Fruit fly (Drosophila melanogaster) S2 (cell line): Measurements from ENCODE around the gene Tpi.

Experiments
- CG8478 ChIP-seq: fragments of >200 bp; optimal IDR thresholded peaks from 2 replicates; lab custom pipeline; 2018
- CTCF ChIP-seq, 2 experiments: fragments of >200 bp; optimal IDR thresholded peaks; 2 replicates each; lab custom pipeline; 2018

DNA sequence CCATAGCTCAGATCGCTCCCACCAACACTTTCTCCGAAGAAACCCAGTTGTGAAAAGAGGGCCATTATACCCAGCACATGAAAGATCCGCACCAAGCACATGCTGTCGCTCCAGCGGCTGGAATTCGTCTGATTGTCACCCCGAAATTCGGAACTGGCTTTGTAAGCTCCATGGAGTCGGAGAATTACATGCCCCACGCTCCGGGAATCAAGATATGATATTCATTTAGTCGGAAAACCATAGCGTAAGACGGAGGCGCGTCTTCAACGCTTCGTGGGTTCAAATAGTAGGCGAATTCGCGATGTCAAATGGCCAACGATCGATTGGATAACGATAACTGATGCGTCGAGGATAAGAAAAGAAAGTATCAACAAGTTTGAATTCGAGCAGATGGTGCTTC, 9.8 kb downstream of the Tpi start, which contains the start of gene CG45073:
- TF ChIP-seq CG8478 (lab: Kevin White, UChicago): no peak
- no peak for TF ChIP-seq CTCF (optimal IDR thresholded peaks at IDR 0.05; lab: Kevin White, UChicago)
